Fruit fly (Drosophila melanogaster) whole organism, embryonic: Measurements from ENCODE around the gene MICU3.

Experiments
- CG1024 ChIP-seq: fragments of 200-800 bp; sonication (Bioruptor generic); IDR thresholded peaks from 2 replicates; pipeline ENCODE4 v1.3.6; 2022; ENCODE audit warnings: missing biosample characterization, missing genetic modification characterization
- CG10959 ChIP-seq: fragments of 200-800 bp; sonication (Bioruptor generic); IDR thresholded peaks from 2 replicates; pipeline ENCODE4 v1.3.6; 2022; ENCODE audit warnings: missing biosample characterization, missing genetic modification characterization
- CG11093 ChIP-seq: fragments of 200-800 bp; sonication (Bioruptor generic); IDR thresholded peaks from 3 replicates; pipeline ENCODE4 v1.3.6; 2022; ENCODE audit warnings: missing biosample characterization, missing genetic modification characterization
- CG12744 ChIP-seq: fragments of 200-800 bp; sonication (Bioruptor generic); optimal IDR thresholded peaks from 2 replicates; lab custom pipeline; 2016; ENCODE audit warnings: missing biosample characterization, missing genetic modification characterization
- CG13775 ChIP-seq: fragments of 200-800 bp; sonication (Bioruptor generic); optimal IDR thresholded peaks from 3 replicates; lab custom pipeline; 2017; ENCODE audit warnings: missing biosample characterization, mild to moderate bottlenecking, missing genetic modification characterization
- CG15011 ChIP-seq: fragments of 200-800 bp; sonication (Bioruptor generic); optimal IDR thresholded peaks from 3 replicates; lab custom pipeline; 2018; ENCODE audit warnings: missing biosample characterization, mild to moderate bottlenecking, missing genetic modification characterization
- CG16779 ChIP-seq: fragments of 200-800 bp; sonication (Bioruptor generic); IDR thresholded peaks from 2 replicates; pipeline ENCODE4 v1.3.6; 2022; ENCODE audit warnings: missing biosample characterization, missing genetic modification characterization
- CG2889 ChIP-seq: fragments of 200-800 bp; sonication (Bioruptor generic); IDR thresholded peaks from 3 replicates; pipeline ENCODE4 v1.3.6; 2022; ENCODE audit warnings: missing biosample characterization, missing genetic modification characterization
- CG32767 ChIP-seq: fragments of 200-800 bp; sonication (Bioruptor generic); IDR thresholded peaks from 2 replicates; pipeline ENCODE4 v1.3.6; 2022; ENCODE audit warnings: missing biosample characterization, missing genetic modification characterization
- CG33557 ChIP-seq: fragments of 200-800 bp; sonication (Bioruptor generic); optimal IDR thresholded peaks from 2 replicates; lab custom pipeline; 2019; ENCODE audit warnings: missing biosample characterization, mild to moderate bottlenecking, missing genetic modification characterization, moderate library complexity
- CG5953 ChIP-seq: fragments of 200-800 bp; sonication (Bioruptor generic); IDR thresholded peaks from 2 replicates; pipeline ENCODE4 v1.3.6; 2022; ENCODE audit warnings: missing biosample characterization, missing genetic modification characterization
- D ChIP-seq, 2 experiments: fragments of 200-800 bp in 1 of 2; fragments of >200 bp in 1 of 2; sonication (Bioruptor generic) in 1 of 2; optimal IDR thresholded peaks; 2 replicates in 1 of 2; 3 replicates in 1 of 2; lab custom pipeline; 2017; ENCODE audit warnings: mild to moderate bottlenecking in 1 of 2, missing biosample characterization in 1 of 2, missing genetic modification characterization in 1 of 2, missing genetic modification reagents in 1 of 2
- HLH54F ChIP-seq: fragments of 200-800 bp; sonication (Bioruptor generic); optimal IDR thresholded peaks from 3 replicates; lab custom pipeline; 2016; ENCODE audit warnings: missing biosample characterization, missing genetic modification characterization
- Lhr ChIP-seq: fragments of 200-800 bp; sonication (Bioruptor generic); optimal IDR thresholded peaks from 3 replicates; lab custom pipeline; 2017; ENCODE audit warnings: mild to moderate bottlenecking, missing biosample characterization, missing genetic modification reagents, missing genetic modification characterization
- Med ChIP-seq: fragments of 200-800 bp; sonication (Bioruptor generic); peaks from one replicate; lab custom pipeline; 2016; ENCODE audit warnings: missing biosample characterization, missing genetic modification characterization, mild to moderate bottlenecking, inconsistent platforms, moderate library complexity
- NC2β ChIP-seq: fragments of 200-800 bp; sonication (Bioruptor generic); optimal IDR thresholded peaks from 2 replicates; lab custom pipeline; 2016; ENCODE audit warnings: missing biosample characterization, missing genetic modification characterization
- Nf-YC ChIP-seq: fragments of 200-800 bp; optimal IDR thresholded peaks from 3 replicates; lab custom pipeline; 2019; ENCODE audit warnings: missing biosample characterization, mild to moderate bottlenecking, missing genetic modification characterization, moderate library complexity
- Opbp ChIP-seq: fragments of 200-800 bp; sonication (Bioruptor generic); IDR thresholded peaks from 3 replicates; pipeline ENCODE4 v1.3.6; 2022; ENCODE audit warnings: missing biosample characterization, missing genetic modification characterization; ENCODE audit not compliant: partially characterized antibody
- Tbp ChIP-seq: fragments of >200 bp; optimal IDR thresholded peaks from 2 replicates; lab custom pipeline; 2018; ENCODE audit warnings: missing biosample characterization, missing genetic modification characterization
- Xrp1 ChIP-seq: fragments of 200-800 bp; sonication (Bioruptor generic); IDR thresholded peaks from 2 replicates; pipeline ENCODE4 v1.3.6; 2022; ENCODE audit warnings: missing biosample characterization, missing genetic modification characterization
- YL-1 ChIP-seq: fragments of 200-800 bp; sonication (Bioruptor generic); optimal IDR thresholded peaks from 3 replicates; lab custom pipeline; 2017; ENCODE audit warnings: missing biosample characterization, mild to moderate bottlenecking, missing genetic modification characterization
- ac ChIP-seq: fragments of 200-800 bp; sonication (Bioruptor generic); optimal IDR thresholded peaks from 3 replicates; lab custom pipeline; 2017; ENCODE audit warnings: missing biosample characterization, mild to moderate bottlenecking, missing genetic modification characterization
- az2 ChIP-seq: fragments of 200-800 bp; sonication (Bioruptor generic); optimal IDR thresholded peaks from 3 replicates; lab custom pipeline; 2016; ENCODE audit warnings: missing biosample characterization, missing genetic modification characterization
- bab2 ChIP-seq: fragments of 200-800 bp; sonication (Bioruptor generic); optimal IDR thresholded peaks from 2 replicates; lab custom pipeline; 2016; ENCODE audit warnings: missing biosample characterization, missing genetic modification characterization
- bcd ChIP-seq: fragments of 200-800 bp; sonication (Bioruptor generic); optimal IDR thresholded peaks from 2 replicates; lab custom pipeline; 2017; ENCODE audit warnings: missing biosample characterization, mild to moderate bottlenecking, missing genetic modification characterization
- cas ChIP-seq: fragments of 200-800 bp; sonication (Bioruptor generic); IDR thresholded peaks from 2 replicates; pipeline ENCODE4 v1.3.6; 2022; ENCODE audit warnings: missing biosample characterization, missing genetic modification characterization
- cwo ChIP-seq: fragments of 200-800 bp; sonication (Bioruptor generic); optimal IDR thresholded peaks from 3 replicates; lab custom pipeline; 2017; ENCODE audit warnings: missing biosample characterization, missing genetic modification characterization, mild to moderate bottlenecking, moderate library complexity, missing genetic modification reagents
- dimm ChIP-seq: fragments of 200-800 bp; sonication (Bioruptor generic); IDR thresholded peaks from 2 replicates; pipeline ENCODE4 v1.3.6; 2022; ENCODE audit warnings: missing biosample characterization, missing genetic modification characterization
- disco-r ChIP-seq: fragments of 200-800 bp; sonication (Bioruptor generic); optimal IDR thresholded peaks from 2 replicates; lab custom pipeline; 2016; ENCODE audit warnings: missing biosample characterization, missing genetic modification characterization
- dmrt11E ChIP-seq: fragments of 200-800 bp; sonication (Bioruptor generic); optimal IDR thresholded peaks from 3 replicates; lab custom pipeline; 2018; ENCODE audit warnings: missing biosample characterization, mild to moderate bottlenecking, missing genetic modification characterization, moderate library complexity
- en ChIP-seq: fragments of 200-800 bp; sonication (Bioruptor generic); optimal IDR thresholded peaks from 2 replicates; lab custom pipeline; 2016; ENCODE audit warnings: missing biosample characterization, missing genetic modification characterization
- fd3F ChIP-seq: fragments of 200-800 bp; sonication (Bioruptor generic); optimal IDR thresholded peaks from 2 replicates; lab custom pipeline; 2018; ENCODE audit warnings: missing biosample characterization, mild to moderate bottlenecking, missing genetic modification characterization, moderate library complexity
- fu2 ChIP-seq: fragments of 200-800 bp; sonication (Bioruptor generic); optimal IDR thresholded peaks from 2 replicates; lab custom pipeline; 2016; ENCODE audit warnings: missing biosample characterization, missing genetic modification characterization
- gem ChIP-seq: fragments of 200-800 bp; sonication (Bioruptor generic); optimal IDR thresholded peaks from 2 replicates; lab custom pipeline; 2019; ENCODE audit warnings: missing biosample characterization, mild to moderate bottlenecking, missing genetic modification characterization, moderate library complexity
- gt ChIP-seq: fragments of 200-800 bp; sonication (Bioruptor generic); IDR thresholded peaks from 2 replicates; pipeline ENCODE4 v1.3.6; 2022; ENCODE audit warnings: missing biosample characterization, missing genetic modification characterization
- kah ChIP-seq: fragments of 200-800 bp; sonication (Bioruptor generic); optimal IDR thresholded peaks from 2 replicates; lab custom pipeline; 2018; ENCODE audit warnings: missing biosample characterization, mild to moderate bottlenecking, missing genetic modification characterization
- lola ChIP-seq, 3 experiments: fragments of >200 bp in 2 of 3; fragments of 200-800 bp in 1 of 3; sonication (Bioruptor generic) in 1 of 3; optimal IDR thresholded peaks; 2 replicates each; lab custom pipeline; 2017 to 2019; ENCODE audit warnings: missing biosample characterization in 3 of 3, missing genetic modification characterization in 3 of 3, mild to moderate bottlenecking in 1 of 3, moderate library complexity in 1 of 3
- luna ChIP-seq: fragments of 200-800 bp; sonication (Bioruptor generic); optimal IDR thresholded peaks from 2 replicates; lab custom pipeline; 2016; ENCODE audit warnings: missing biosample characterization, missing genetic modification characterization
- nmo ChIP-seq: fragments of 200-800 bp; sonication (Bioruptor generic); optimal IDR thresholded peaks from 2 replicates; lab custom pipeline; 2018; ENCODE audit warnings: missing biosample characterization, mild to moderate bottlenecking, missing genetic modification characterization, moderate library complexity
- oc ChIP-seq: fragments of 200-800 bp; sonication (Bioruptor generic); optimal IDR thresholded peaks from 2 replicates; lab custom pipeline; 2018; ENCODE audit warnings: missing biosample characterization, mild to moderate bottlenecking, missing genetic modification characterization, moderate library complexity
- pita ChIP-seq: fragments of 200-800 bp; sonication (Bioruptor generic); optimal IDR thresholded peaks from 2 replicates; lab custom pipeline; 2017; ENCODE audit warnings: missing biosample characterization, mild to moderate bottlenecking, missing genetic modification characterization
- pnt ChIP-seq: fragments of 200-800 bp; sonication (Bioruptor generic); optimal IDR thresholded peaks from 3 replicates; lab custom pipeline; 2016; ENCODE audit warnings: missing biosample characterization, missing genetic modification characterization
- rib ChIP-seq: fragments of 200-800 bp; sonication (Bioruptor generic); IDR thresholded peaks from 2 replicates; pipeline ENCODE4 v1.3.6; 2022; ENCODE audit warnings: missing biosample characterization, missing genetic modification characterization
- schlank ChIP-seq: fragments of 200-800 bp; sonication (Bioruptor generic); optimal IDR thresholded peaks from 2 replicates; lab custom pipeline; 2018; ENCODE audit warnings: missing biosample characterization, mild to moderate bottlenecking, missing genetic modification characterization
- sens-2 ChIP-seq: fragments of 200-800 bp; sonication (Bioruptor generic); IDR thresholded peaks from 2 replicates; pipeline ENCODE4 v1.3.6; 2022; ENCODE audit warnings: missing biosample characterization, missing genetic modification characterization
- stc ChIP-seq: fragments of 200-800 bp; sonication (Bioruptor generic); IDR thresholded peaks from 2 replicates; pipeline ENCODE4 v1.3.6; 2022; ENCODE audit warnings: missing biosample characterization, missing genetic modification characterization
- vfl ChIP-seq: fragments of 200-800 bp; sonication (Bioruptor generic); optimal IDR thresholded peaks from 2 replicates; lab custom pipeline; 2016; ENCODE audit warnings: missing biosample characterization, missing genetic modification characterization
- vnd ChIP-seq: fragments of 200-800 bp; sonication (Bioruptor generic); IDR thresholded peaks from 3 replicates; pipeline ENCODE4 v1.3.6; 2022; ENCODE audit warnings: missing biosample characterization, missing genetic modification characterization; ENCODE audit not compliant: partially characterized antibody

The MICU3 gene

dm6 chr3R:19860996-19861719 is 14.0 kb downstream of the MICU3 start, which contains the start of the genes Ire1 and Mrm2 (continued):
- TF ChIP-seq stc (GFP tag; lab: Robert Waterston, UW) (no peak), rib (GFP tag; lab: Robert Waterston, UW) (peak; percentile 32; the same call in 1 of the 2 replicates), lola (GFP tag; optimal IDR thresholded peaks at IDR 0.05; lab: Kevin White, UChicago) (peak in 2 of 3 experiments; percentile 79 to 100), bab2 (GFP tag; lab: Kevin White, UChicago) (peak; percentile 92), sens-2 (no peak), CG2889 (GFP tag; lab: Robert Waterston, UW) (peak; percentile 75; the same call in 2 of the 3 replicates), CG32767 (GFP tag; lab: Robert Waterston, UW) (peak; percentile 36; the same call in 1 of the 2 replicates), Xrp1 (peak; percentile 64; the same call in 1 of the 2 replicates), pnt (GFP tag; lab: Kevin White, UChicago) (peak; percentile 92), disco-r (GFP tag; lab: Kevin White, UChicago) (peak; percentile 77), Med (GFP tag; lab: Kevin White, UChicago) (peak; percentile 98), cwo (peak; percentile 53), az2 (peak; percentile 80), HLH54F (GFP tag; lab: Kevin White, UChicago) (peak; percentile 92), gt (GFP tag; lab: Robert Waterston, UW) (peak; percentile 38; the same call in 1 of the 2 replicates), nmo (peak; percentile 92), Tbp (GFP tag; lab: Kevin White, UChicago) (no peak), CG33557 (peak; percentile 66), kah (peak; percentile 38), fd3F (peak; percentile 72), dmrt11E (tag; lab: Kevin White, UChicago) (peak; percentile 83), CG5953 (GFP tag; lab: Robert Waterston, UW) (no peak), CG11093 (peak; percentile 77; the same call in 2 of the 3 replicates), dimm (GFP tag; lab: Robert Waterston, UW) (peak; percentile 27; the same call in 1 of the 2 replicates), gem (tag; lab: Kevin White, UChicago) (peak; percentile 88), CG10959 (GFP tag; lab: Robert Waterston, UW) (peak; percentile 63), D (optimal IDR thresholded peaks at IDR 0.05; lab: Kevin White, UChicago) (no peak), D (GFP tag; optimal IDR thresholded peaks at IDR 0.05; lab: Kevin White, UChicago) (peak; percentile 53), CG12744 (GFP tag; lab: Kevin White, UChicago) (peak; percentile 79), fu2 (GFP tag; lab: Kevin White, UChicago) (peak; percentile 87), cas (peak; percentile 24; the same call in 1 of the 2 replicates), CG13775 (GFP tag; lab: Kevin White, UChicago) (peak; percentile 84), pita (GFP tag; lab: Kevin White, UChicago) (no peak), oc (tag; lab: Kevin White, UChicago) (no peak), CG15011 (peak; percentile 26), schlank (tag; lab: Kevin White, UChicago) (peak; percentile 39), luna (GFP tag; lab: Kevin White, UChicago) (peak; percentile 65), bcd (peak; percentile 80), CG16779 (GFP tag; lab: Robert Waterston, UW) (peak; percentile 77; the same call in 1 of the 2 replicates), en (GFP tag; lab: Kevin White, UChicago) (peak; percentile 67), CG1024 (GFP tag; lab: Robert Waterston, UW) (peak; percentile 91), Opbp (GFP tag; lab: Robert Waterston, UW) (peak; percentile 50; the same call in 2 of the 3 replicates), ac (GFP tag; lab: Kevin White, UChicago) (peak; percentile 26), vnd (peak; percentile 62; the same call in 2 of the 3 replicates), Lhr (GFP tag; lab: Kevin White, UChicago) (peak; percentile 89), Nf-YC (tag; lab: Kevin White, UChicago) (peak; percentile 71), vfl (GFP tag; lab: Kevin White, UChicago) (peak; percentile 85), YL-1 (GFP tag; lab: Kevin White, UChicago) (peak; percentile 76), NC2β (GFP tag; lab: Kevin White, UChicago) (peak; percentile 91)
